Worm (Caenorhabditis elegans) whole organism, L1 larva: ENCODE results near the gene nas-7.

Experiments
- Y116A8C.19 ChIP-seq: sonication (generic microtip); optimal IDR thresholded peaks from 2 replicates; lab custom pipeline; 2016; ENCODE audit warnings: missing compliant biosample characterization, missing genetic modification characterization, borderline replicate concordance
- ceh-82 ChIP-seq, 3 experiments: fragments of 150-350 bp in 1 of 3; sonication (generic microtip) in 2 of 3; optimal IDR thresholded peaks; 2 replicates each; lab custom pipeline; 2014 to 2017; ENCODE audit warnings: missing biosample characterization in 3 of 3, missing genetic modification characterization in 3 of 3
- fkh-4 ChIP-seq: sonication (generic microtip); optimal IDR thresholded peaks from 2 replicates; lab custom pipeline; 2016; ENCODE audit warnings: missing compliant biosample characterization, missing genetic modification characterization, borderline replicate concordance
- hlh-4 ChIP-seq: sonication (generic microtip); optimal IDR thresholded peaks from 2 replicates; lab custom pipeline; 2016; ENCODE audit warnings: mild to moderate bottlenecking, missing genetic modification characterization, missing compliant biosample characterization
- nhr-76 ChIP-seq: sonication (generic microtip); optimal IDR thresholded peaks from 2 replicates; lab custom pipeline; 2017; ENCODE audit warnings: missing biosample characterization, missing genetic modification characterization
- nhr-77 ChIP-seq: fragments of 150-350 bp; optimal IDR thresholded peaks from 2 replicates; lab custom pipeline; 2014; ENCODE audit warnings: missing biosample characterization, missing genetic modification characterization
- nhr-90 ChIP-seq: sonication (generic microtip); optimal IDR thresholded peaks from 2 replicates; lab custom pipeline; 2016; ENCODE audit warnings: mild to moderate bottlenecking, missing genetic modification characterization, missing compliant biosample characterization; ENCODE audit not compliant: poor library complexity
- pax-3 ChIP-seq: fragments of 200-800 bp; sonication (Bioruptor generic); optimal IDR thresholded peaks from 2 replicates; lab custom pipeline; 2018; ENCODE audit warnings: mild to moderate bottlenecking, missing genetic modification characterization, moderate library complexity, missing compliant biosample characterization
- snpc-4 ChIP-seq: fragments of 150-350 bp; optimal IDR thresholded peaks from 2 replicates; lab custom pipeline; 2014; ENCODE audit warnings: missing biosample characterization, missing genetic modification characterization
- unc-130 ChIP-seq: fragments of 150-350 bp; optimal IDR thresholded peaks from 2 replicates; lab custom pipeline; 2017; ENCODE audit warnings: missing biosample characterization, missing genetic modification characterization, inconsistent platforms
- ztf-11 ChIP-seq, 2 experiments: sonication (generic microtip); optimal IDR thresholded peaks; 2 replicates each; lab custom pipeline; 2016 to 2017; ENCODE audit warnings: missing genetic modification characterization in 2 of 2, missing biosample characterization in 1 of 2, missing compliant biosample characterization in 1 of 2

DNA sequence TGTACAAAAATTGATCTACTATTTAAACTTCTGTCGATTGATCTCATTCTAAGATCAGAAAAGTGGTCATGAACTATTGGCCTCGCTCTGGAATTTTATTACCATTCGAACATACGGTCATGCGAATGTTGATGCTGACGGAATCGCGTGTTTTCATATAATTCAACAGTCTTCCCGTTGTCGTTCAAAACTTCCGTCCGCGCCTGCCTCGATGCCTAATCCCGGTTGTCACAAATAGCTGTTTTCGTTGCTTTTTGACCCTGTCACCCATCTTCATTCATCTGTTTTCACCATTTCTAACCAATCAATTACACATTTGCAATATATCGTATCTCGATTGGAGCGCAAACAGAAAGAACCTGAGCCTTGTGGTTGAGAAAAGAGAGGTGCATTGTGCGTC, 9.1 kb downstream of the nas-7 start:
- TF ChIP-seq unc-130 (tag; lab: Kevin White, UChicago) (no peak), nhr-76 (tag; lab: Kevin White, UChicago) (no peak), nhr-90 (tag; lab: Kevin White, UChicago) (no peak), pax-3 (tag; lab: Kevin White, UChicago) (no peak), ztf-11 (tag; optimal IDR thresholded peaks at IDR 0.05; lab: Kevin White, UChicago) (no peak), ceh-82 (tag; optimal IDR thresholded peaks at IDR 0.05; lab: Kevin White, UChicago) (no peak), fkh-4 (tag; lab: Kevin White, UChicago) (no peak), snpc-4 (no peak), hlh-4 (tag; lab: Kevin White, UChicago) (no peak), nhr-77 (tag; lab: Kevin White, UChicago) (no peak), Y116A8C.19 (tag; lab: Kevin White, UChicago) (no peak)
